Fruit fly (Drosophila melanogaster): ENCODE data around the gene ArgRS.

Gene ArgRS

dm6 chrX:15891606-15892345, 47.8 kb upstream of the ArgRS start, which contains the start of gene shi (continued):
- peak; percentile 96 for TF ChIP-seq Scr (GFP tag; IDR thresholded peaks at IDR 0.05; ENCODE audit: partially characterized antibody)

DNA sequence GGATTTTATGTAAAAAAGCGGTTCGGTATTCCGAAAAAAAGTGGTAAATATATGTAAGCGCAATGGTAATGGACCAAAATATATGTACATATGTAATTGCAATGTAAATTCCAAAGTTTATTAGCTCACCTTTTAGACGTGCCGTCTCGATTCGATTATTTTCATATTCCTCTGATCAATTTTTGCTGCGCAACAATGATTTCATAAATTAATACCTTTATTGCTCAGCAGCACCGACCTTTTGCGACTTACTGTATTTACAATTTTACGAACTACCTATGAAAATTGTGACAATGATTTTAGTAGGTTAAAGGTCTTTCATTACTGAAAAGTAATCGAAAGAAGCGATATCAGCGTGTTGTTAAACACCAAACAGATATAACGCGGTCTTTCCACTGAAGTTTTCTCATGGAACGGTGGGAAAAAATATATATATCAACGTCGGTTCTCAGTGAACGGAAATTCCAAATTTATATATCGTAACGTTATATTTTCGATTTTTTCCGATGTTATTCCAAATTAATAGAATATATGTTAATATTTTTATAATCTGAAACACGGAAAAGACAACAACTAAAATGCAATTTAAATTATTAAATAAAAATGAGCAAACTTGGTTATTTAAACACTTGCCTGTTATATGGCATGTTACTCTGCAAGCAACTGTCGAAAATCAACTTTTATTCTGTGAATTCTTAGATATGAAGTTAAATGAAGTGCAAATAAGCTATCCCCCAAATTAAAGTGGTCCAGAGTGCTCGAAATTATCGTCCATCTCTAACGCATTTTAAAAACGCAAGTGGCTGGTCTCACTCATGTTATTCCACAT, 46.0 kb upstream of the ArgRS start, which contains the start of the genes MSBP and CG15916:
TSS of gene MSBP (minus strand) at position 330 of the 829 bp plus-strand sequence.
TSS of gene CG15916 (plus strand) at position 810 of the 829 bp plus-strand sequence.
- TF ChIP-seq CG30020 (tag; optimal IDR thresholded peaks at IDR 0.05) (peak; percentile 98), fd3F (GFP tag; optimal IDR thresholded peaks at IDR 0.05) (no peak), sc (optimal IDR thresholded peaks at IDR 0.05) (no peak), sc (GFP tag; optimal IDR thresholded peaks at IDR 0.05) (peak; percentile 8), Oli (tag; optimal IDR thresholded peaks at IDR 0.05) (peak; percentile 34), CG15696 (tag; optimal IDR thresholded peaks at IDR 0.05) (peak; percentile 12), gfzf (GFP tag; optimal IDR thresholded peaks at IDR 0.05) (peak; percentile 59), CG10654 (GFP tag; optimal IDR thresholded peaks at IDR 0.05) (no peak), bcd (GFP tag; optimal IDR thresholded peaks at IDR 0.05) (peak; percentile 39), CG8388 (GFP tag; optimal IDR thresholded peaks at IDR 0.05) (peak; percentile 3), Max (GFP tag; optimal IDR thresholded peaks at IDR 0.05) (peak; percentile 12), Usf (GFP tag; optimal IDR thresholded peaks at IDR 0.05) (peak; percentile 54), grau (tag; optimal IDR thresholded peaks at IDR 0.05) (peak; percentile 44), CG7839 (tag; optimal IDR thresholded peaks at IDR 0.05) (peak; percentile 45), CG30403 (GFP tag; optimal IDR thresholded peaks at IDR 0.05) (peak; percentile 49), CG16815 (GFP tag; optimal IDR thresholded peaks at IDR 0.05) (peak; percentile 26), Chrac-16 (GFP tag; optimal IDR thresholded peaks at IDR 0.05) (peak; percentile 26), CG10274 (GFP tag; optimal IDR thresholded peaks at IDR 0.05) (no peak), Med (GFP tag) (peak; percentile 53), pzg (GFP tag; optimal IDR thresholded peaks at IDR 0.05) (peak; percentile 20), CG12155 (GFP tag; optimal IDR thresholded peaks at IDR 0.05) (peak; percentile 25), Dek (tag; optimal IDR thresholded peaks at IDR 0.05) (peak; percentile 13), knrl (GFP tag; IDR thresholded peaks at IDR 0.05; ENCODE audit: partially characterized antibody) (0 out of 3 replicates have a peak, but pooled peaks have one; percentile 21), Vsx1 (GFP tag; optimal IDR thresholded peaks at IDR 0.05) (no peak), CG9437 (GFP tag; optimal IDR thresholded peaks at IDR 0.05) (peak; percentile 55), CG34422 (GFP tag; IDR thresholded peaks at IDR 0.05) (0 out of 3 replicates have a peak, but pooled peaks have one; percentile 14), CG9727 (GFP tag; optimal IDR thresholded peaks at IDR 0.05) (peak; percentile 41), CG11456 (GFP tag; IDR thresholded peaks at IDR 0.05) (no peak), Rfx (GFP tag; IDR thresholded peaks at IDR 0.05) (peak; percentile 49; the same call in 1 of the 2 replicates), pum (GFP tag; optimal IDR thresholded peaks at IDR 0.05) (no peak), NC2β (GFP tag; optimal IDR thresholded peaks at IDR 0.05) (no peak), CG12391 (tag; optimal IDR thresholded peaks at IDR 0.05) (peak; percentile 59), CG15514 (GFP tag; optimal IDR thresholded peaks at IDR 0.05) (peak; percentile 34), CG10959 (GFP tag; IDR thresholded peaks at IDR 0.05) (no peak), CG14710 (tag; optimal IDR thresholded peaks at IDR 0.05) (peak; percentile 66), Scr (GFP tag; IDR thresholded peaks at IDR 0.05; ENCODE audit: partially characterized antibody) (peak; percentile 30; the same call in 1 of the 2 replicates), sim (GFP tag; IDR thresholded peaks at IDR 0.05) (no peak), CG11723 (GFP tag; optimal IDR thresholded peaks at IDR 0.05) (peak; percentile 61), sna (GFP tag; IDR thresholded peaks at IDR 0.05; ENCODE audit: partially characterized antibody) (no peak), CG7357 (GFP tag; IDR thresholded peaks at IDR 0.05) (peak; percentile 92), CG13775 (GFP tag; optimal IDR thresholded peaks at IDR 0.05) (peak; percentile 50), Hmr (GFP tag; optimal IDR thresholded peaks at IDR 0.05) (peak; percentile 32), CG42726 (GFP tag; IDR thresholded peaks at IDR 0.05; ENCODE audit: partially characterized antibody) (no peak), CoRest (tag; optimal IDR thresholded peaks at IDR 0.05) (peak; percentile 73)
